Fruit fly (Drosophila melanogaster): Measurements from ENCODE around the gene Ada1-2.

- TF ChIP-seq CG10669 (GFP tag; optimal IDR thresholded peaks at IDR 0.05) (no peak), CG9139 (GFP tag; optimal IDR thresholded peaks at IDR 0.05) (no peak), Eip93F (GFP tag; optimal IDR thresholded peaks at IDR 0.05) (no peak), CG1621 (tag; optimal IDR thresholded peaks at IDR 0.05) (no peak)
Measured at dm6 chr2L:12007853-12008252, 15.2 kb downstream of the Ada1-2 start, which contains the start of gene Rh5.
